ENCODE assay signal across 1 worm cellular context in genomic region chrIII:10016413-10017051, ce11.
TF ChIP-seq lines count a peak whose summit lies in the region.

TSS of gene rgs-1 (minus strand) at chrIII:10016558.

TF ChIP-seq in whole organism, L1 larva, 84 proteins besides CTCF, POLR2A, EP300 and RAD21 (continued from another document):
- TF ChIP-seq snpc-4 (tag; optimal IDR thresholded peaks at IDR 0.05; lab: Kevin White, UChicago) (peak; percentile 34), mep-1 (tag; optimal IDR thresholded peaks at IDR 0.05; lab: Kevin White, UChicago) (peak; percentile 49), zag-1 (tag; optimal IDR thresholded peaks at IDR 0.05; lab: Kevin White, UChicago) (no peak), nhr-90 (tag; optimal IDR thresholded peaks at IDR 0.05; lab: Kevin White, UChicago; ENCODE audit: poor library complexity) (no peak), lsy-2 (tag; optimal IDR thresholded peaks at IDR 0.05; lab: Kevin White, UChicago) (peak; percentile 7 to 46), nhr-47 (tag; optimal IDR thresholded peaks at IDR 0.05; lab: Kevin White, UChicago) (peak; percentile 61), mdl-1 (tag; optimal IDR thresholded peaks at IDR 0.05; lab: Kevin White, UChicago) (peak in 1 of 2 experiments; percentile 4), skn-1 (tag; optimal IDR thresholded peaks at IDR 0.05; lab: Kevin White, UChicago) (peak; percentile 24), pax-3 (tag; optimal IDR thresholded peaks at IDR 0.05; lab: Kevin White, UChicago) (no peak), dsc-1 (tag; optimal IDR thresholded peaks at IDR 0.05; lab: Kevin White, UChicago) (peak; percentile 61), nhr-20 (tag; optimal IDR thresholded peaks at IDR 0.05; lab: Kevin White, UChicago) (no peak), nhr-77 (tag; optimal IDR thresholded peaks at IDR 0.05; lab: Kevin White, UChicago) (no peak), unc-86 (tag; optimal IDR thresholded peaks at IDR 0.05; lab: Kevin White, UChicago) (peak; percentile 74), lin-39 (tag; optimal IDR thresholded peaks at IDR 0.05; lab: Kevin White, UChicago) (no peak), swsn-7 (tag; optimal IDR thresholded peaks at IDR 0.05; lab: Kevin White, UChicago) (peak; percentile 43), snu-23 (GFP tag; optimal IDR thresholded peaks at IDR 0.05; lab: Kevin White, UChicago) (peak; percentile 55), nhr-71 (tag; optimal IDR thresholded peaks at IDR 0.05; lab: Kevin White, UChicago) (peak; percentile 75), xbp-1 (tag; optimal IDR thresholded peaks at IDR 0.05; lab: Kevin White, UChicago) (peak; percentile 49), nhr-84 (tag; optimal IDR thresholded peaks at IDR 0.05; lab: Kevin White, UChicago) (no peak)
